Worm (Caenorhabditis elegans): ENCODE results near the gene K11D9.3.
"Not testable (repeated sequence)": the region's sequence is repeated elsewhere in the genome, so short reads cannot be mapped to it uniquely, and the experiment has no call there.

The K11D9.3 gene

ce11 chrIII:10757540-10757939 lies 44.5 kb downstream of the K11D9.3 start, which contains the start of gene rnf-113:
rnf-113 (minus strand) TSS chrIII:10757640.
- TF ChIP-seq lin-15B (tag; optimal IDR thresholded peaks at IDR 0.05) (no peak), F44E2.7 (GFP tag; IDR thresholded peaks at IDR 0.05) (no peak), ZK546.5 (tag; optimal IDR thresholded peaks at IDR 0.05) (no peak), zip-11 (GFP tag; IDR thresholded peaks at IDR 0.05) (no peak), hif-1 (tag; optimal IDR thresholded peaks at IDR 0.05) (no peak), dpl-1 (GFP tag; optimal IDR thresholded peaks at IDR 0.05) (no peak), zag-1 (tag; optimal IDR thresholded peaks at IDR 0.05) (no peak), tag-97 (GFP tag; IDR thresholded peaks at IDR 0.05) (no peak), unc-130 (GFP tag; optimal IDR thresholded peaks at IDR 0.05) (no peak), ceh-20 (GFP tag; IDR thresholded peaks at IDR 0.05) (no peak), nhr-48 (tag; optimal IDR thresholded peaks at IDR 0.05) (no peak), Y105C5A.15 (GFP tag; IDR thresholded peaks at IDR 0.05) (no peak), dmd-8 (GFP tag; IDR thresholded peaks at IDR 0.05) (no peak), spr-3 (GFP tag; optimal IDR thresholded peaks at IDR 0.05) (no peak), lin-38 (GFP tag; IDR thresholded peaks at IDR 0.05) (no peak)

- TF ChIP-seq ctbp-1 (GFP tag; IDR thresholded peaks at IDR 0.05) (no peak), daf-12 (tag; optimal IDR thresholded peaks at IDR 0.05) (no peak), aly-2 (tag; optimal IDR thresholded peaks at IDR 0.05) (no peak), F10B5.3 (tag; optimal IDR thresholded peaks at IDR 0.05) (no peak)
Observed at ce11 chrIII:10755480-10756066, 46.4 kb downstream of the K11D9.3 start, which contains the start of gene hpl-2. hpl-2 (minus strand) TSS chrIII:10755530.

- no peak for TF ChIP-seq F49E8.2 (tag; optimal IDR thresholded peaks at IDR 0.05; ENCODE audit: borderline replicate concordance)
- TF ChIP-seq egl-27 (tag; optimal IDR thresholded peaks at IDR 0.05): no peak
- no peak for TF ChIP-seq lin-38 (GFP tag; IDR thresholded peaks at IDR 0.05)
- no peak for TF ChIP-seq daf-16 (GFP tag; optimal IDR thresholded peaks at IDR 0.05)
- no peak for TF ChIP-seq daf-16 (tag; optimal IDR thresholded peaks at IDR 0.05)
- no peak for TF ChIP-seq F37D6.2 (tag; optimal IDR thresholded peaks at IDR 0.05)
- TF ChIP-seq D1046.2 (GFP tag; IDR thresholded peaks at IDR 0.05): no peak
- TF ChIP-seq hlh-30 (tag; optimal IDR thresholded peaks at IDR 0.05; ENCODE audit: insufficient read depth): no peak
- no peak for TF ChIP-seq unc-130 (GFP tag; optimal IDR thresholded peaks at IDR 0.05)
- TF ChIP-seq mep-1 (tag; optimal IDR thresholded peaks at IDR 0.05): no peak
- no peak for TF ChIP-seq mes-2 (tag; optimal IDR thresholded peaks at IDR 0.05; ENCODE audit: poor library complexity, severe bottlenecking)
- TF ChIP-seq zfp-3 (GFP tag; conservative IDR thresholded peaks at IDR 0.05): no peak
- TF ChIP-seq gei-8 (GFP tag; optimal IDR thresholded peaks at IDR 0.05): no peak
- TF ChIP-seq madf-5 (GFP tag; IDR thresholded peaks at IDR 0.05): no peak
- TF ChIP-seq lim-7 (GFP tag; IDR thresholded peaks at IDR 0.05): no peak
- TF ChIP-seq ceh-44 (GFP tag; IDR thresholded peaks at IDR 0.05): no peak
- no peak for TF ChIP-seq nhr-42 (GFP tag; IDR thresholded peaks at IDR 0.05)
Observed at ce11 chrIII:10754379-10754778, 47.6 kb downstream of the K11D9.3 start.

ce11 chrIII:10750043-10750442 lies 52.0 kb downstream of the K11D9.3 start, which contains the start of gene enu-3.6:
enu-3.6 (plus strand) TSS chrIII:10750434.
- TF ChIP-seq T26A8.4 (GFP tag; IDR thresholded peaks at IDR 0.05) (0 out of 2 replicates have a peak, but pooled peaks have one; percentile 21), F49E8.2 (tag; optimal IDR thresholded peaks at IDR 0.05; ENCODE audit: borderline replicate concordance) (peak; percentile 7), lin-38 (GFP tag; IDR thresholded peaks at IDR 0.05) (peak; percentile 63), pha-4 (GFP tag; IDR thresholded peaks at IDR 0.05) (peak; percentile 52; the same call in 1 of the 2 replicates), arid-1 (GFP tag; conservative IDR thresholded peaks at IDR 0.05) (0 out of 2 replicates have a peak, but pooled peaks have one; percentile 62), egl-43 (GFP tag; IDR thresholded peaks at IDR 0.05) (0 out of 2 replicates have a peak, but pooled peaks have one; percentile 40), snpc-1.2 (GFP tag; IDR thresholded peaks at IDR 0.05) (0 out of 2 replicates have a peak, but pooled peaks have one; percentile 17)
- not testable (repeated sequence) for TF ChIP-seq pha-4 (tag; optimal IDR thresholded peaks at IDR 0.05)

All from whole organism, L4 larva.